Fruit fly (Drosophila melanogaster) ovary, adult (tissue): ENCODE results near the gene Phyhd1.

Experiments
- CG17801 ChIP-seq: fragments of 200-800 bp; optimal IDR thresholded peaks from 2 replicates; lab custom pipeline; 2019; ENCODE audit warnings: missing biosample characterization, mild to moderate bottlenecking, missing genetic modification characterization, moderate library complexity; ENCODE audit not compliant: partially characterized antibody

Gene Phyhd1

dm6 chr3R:10680825-10681681 lies at the start of gene Phyhd1:
Gene Phyhd1, minus strand, starts transcription at chr3R:10680925.
- peak; percentile 90 for TF ChIP-seq CG17801 (GFP tag; lab: Kevin White, UChicago)

dm6 chr3R:10726714-10727113 lies 46.0 kb upstream of the Phyhd1 start:
- no peak for TF ChIP-seq CG17801 (GFP tag; lab: Kevin White, UChicago)

dm6 chr3R:10714498-10714897 lies 33.8 kb upstream of the Phyhd1 start, which contains the start of gene CG4073:
Gene CG4073, plus strand, starts transcription at chr3R:10714798.
- no peak for TF ChIP-seq CG17801 (GFP tag; lab: Kevin White, UChicago)

dm6 chr3R:10711148-10711547 lies 30.4 kb upstream of the Phyhd1 start, which contains the start of gene CG14689:
Gene CG14689, minus strand, starts transcription at chr3R:10711248.
- no peak for TF ChIP-seq CG17801 (GFP tag; lab: Kevin White, UChicago)

- TF ChIP-seq CG17801 (GFP tag; lab: Kevin White, UChicago) = no peak
These were observed 28.5 kb upstream of the Phyhd1 start, which contains the start of gene CG31373 for dm6 chr3R:10709264-10709663. Gene CG31373, minus strand, starts transcription at chr3R:10709364.

dm6 chr3R:10708169-10708568 lies 27.4 kb upstream of the Phyhd1 start, which contains the start of gene CG31278:
Gene CG31278, minus strand, starts transcription at chr3R:10708340.
- TF ChIP-seq CG17801 (GFP tag; lab: Kevin White, UChicago) = no peak

- TF ChIP-seq CG17801 (GFP tag; lab: Kevin White, UChicago) = no peak
These were observed 26.0 kb upstream of the Phyhd1 start, which contains the start of the genes CG31467 and CG14684 for dm6 chr3R:10706763-10707162. Gene CG31467, minus strand, starts transcription at chr3R:10706863. Gene CG14684, plus strand, starts transcription at chr3R:10706974.

- no peak for TF ChIP-seq CG17801 (GFP tag; lab: Kevin White, UChicago)
These were observed 24.2 kb upstream of the Phyhd1 start, which contains the start of gene CG31391 for dm6 chr3R:10704975-10705374. Gene CG31391, minus strand, starts transcription at chr3R:10705075.

dm6 chr3R:10700638-10701037 lies 19.9 kb upstream of the Phyhd1 start:
- no peak for TF ChIP-seq CG17801 (GFP tag; lab: Kevin White, UChicago)

- no peak for TF ChIP-seq CG17801 (GFP tag; lab: Kevin White, UChicago)
These were observed 18.6 kb upstream of the Phyhd1 start for dm6 chr3R:10699020-10699951.

- TF ChIP-seq CG17801 (GFP tag; lab: Kevin White, UChicago) = no peak
These were observed 15.6 kb upstream of the Phyhd1 start, which contains the start of the genes pug, CG14683 and CG46459 for dm6 chr3R:10696371-10696777. Gene pug, plus strand, starts transcription at chr3R:10696534. Gene CG14683, plus strand, starts transcription at chr3R:10696647. Gene CG46459, plus strand, starts transcription at chr3R:10696647.

dm6 chr3R:10688835-10689234 lies 8.1 kb upstream of the Phyhd1 start:
- TF ChIP-seq CG17801 (GFP tag; lab: Kevin White, UChicago) = no peak

dm6 chr3R:10688160-10688559 lies 7.4 kb upstream of the Phyhd1 start:
- no peak for TF ChIP-seq CG17801 (GFP tag; lab: Kevin White, UChicago)

- TF ChIP-seq CG17801 (GFP tag; lab: Kevin White, UChicago) = no peak
These were observed 6.6 kb upstream of the Phyhd1 start for dm6 chr3R:10687312-10687711.
